Fruit fly (Drosophila melanogaster): ENCODE data around the gene Vps16A.
A peak's percentile ranks its signal among the peaks of the same experiment; 100 is the strongest.

Vps16A gene

dm6 chr3R:9239941-9240400 is 26.8 kb upstream of the Vps16A start (continued):
- no peak for TF ChIP-seq CG15696 (tag; optimal IDR thresholded peaks at IDR 0.05)
- no peak for TF ChIP-seq Mad (GFP tag; optimal IDR thresholded peaks at IDR 0.05)
- no peak for TF ChIP-seq toy (GFP tag; IDR thresholded peaks at IDR 0.05)
- TF ChIP-seq CG13624 (GFP tag; optimal IDR thresholded peaks at IDR 0.05) = peak; percentile 15
- TF ChIP-seq CG18011 (GFP tag; optimal IDR thresholded peaks at IDR 0.05) = no peak
- TF ChIP-seq Deaf1 (tag; optimal IDR thresholded peaks at IDR 0.05) = peak; percentile 56
- TF ChIP-seq grau (tag; optimal IDR thresholded peaks at IDR 0.05) = peak; percentile 26
- TF ChIP-seq Six4 (GFP tag; optimal IDR thresholded peaks at IDR 0.05) = no peak
- TF ChIP-seq Usf (GFP tag; optimal IDR thresholded peaks at IDR 0.05) = no peak
- TF ChIP-seq wek (GFP tag; optimal IDR thresholded peaks at IDR 0.05) = no peak
- no peak for TF ChIP-seq CG15269 (tag; optimal IDR thresholded peaks at IDR 0.05)
- peak; percentile 28 for TF ChIP-seq vfl (GFP tag; optimal IDR thresholded peaks at IDR 0.05)
- peak; percentile 59 for TF ChIP-seq nom (GFP tag; optimal IDR thresholded peaks at IDR 0.05)
- TF ChIP-seq zen (tag; optimal IDR thresholded peaks at IDR 0.05) = no peak
- no peak for TF ChIP-seq bcd (GFP tag; optimal IDR thresholded peaks at IDR 0.05)
- peak; percentile 72 for TF ChIP-seq sens (GFP tag)
- no peak for TF ChIP-seq CG30431 (GFP tag; optimal IDR thresholded peaks at IDR 0.05)
- TF ChIP-seq CG17568 (GFP tag; optimal IDR thresholded peaks at IDR 0.05) = peak; percentile 14
- no peak for TF ChIP-seq crol (GFP tag; IDR thresholded peaks at IDR 0.05)
- TF ChIP-seq Hsf (GFP tag; optimal IDR thresholded peaks at IDR 0.05) = no peak
- TF ChIP-seq CG12744 (GFP tag; optimal IDR thresholded peaks at IDR 0.05) = no peak
- TF ChIP-seq CG17912 (GFP tag; optimal IDR thresholded peaks at IDR 0.05) = no peak
- no peak for TF ChIP-seq CG5245 (GFP tag; optimal IDR thresholded peaks at IDR 0.05)
- no peak for TF ChIP-seq CG16863 (GFP tag; optimal IDR thresholded peaks at IDR 0.05)
- TF ChIP-seq Dll (GFP tag; IDR thresholded peaks at IDR 0.05; ENCODE audit: partially characterized antibody) = peak; percentile 86
- TF ChIP-seq Eip74EF (GFP tag; optimal IDR thresholded peaks at IDR 0.05) = no peak
- TF ChIP-seq p53 (GFP tag; optimal IDR thresholded peaks at IDR 0.05) = no peak
- no peak for TF ChIP-seq HHEX (GFP tag; optimal IDR thresholded peaks at IDR 0.05)
- TF ChIP-seq onecut (GFP tag; IDR thresholded peaks at IDR 0.05) = no peak
- TF ChIP-seq Dad (GFP tag; optimal IDR thresholded peaks at IDR 0.05) = no peak
- no peak for TF ChIP-seq CG9609 (GFP tag; optimal IDR thresholded peaks at IDR 0.05)
- no peak for TF ChIP-seq fru (optimal IDR thresholded peaks at IDR 0.05)
- TF ChIP-seq mld (GFP tag; IDR thresholded peaks at IDR 0.05; ENCODE audit: partially characterized antibody) = peak; percentile 83; the same call in 2 of the 3 replicates
- TF ChIP-seq Optix (GFP tag; IDR thresholded peaks at IDR 0.05) = no peak
- no peak for TF ChIP-seq CG7556 (GFP tag; optimal IDR thresholded peaks at IDR 0.05)
- no peak for TF ChIP-seq Rx (GFP tag; IDR thresholded peaks at IDR 0.05)
- TF ChIP-seq tin (GFP tag; optimal IDR thresholded peaks at IDR 0.05) = no peak
- no peak for TF ChIP-seq CG6254 (GFP tag; optimal IDR thresholded peaks at IDR 0.05)
- no peak for TF ChIP-seq CG10565 (GFP tag; optimal IDR thresholded peaks at IDR 0.05)
- TF ChIP-seq CG7963 (GFP tag; IDR thresholded peaks at IDR 0.05; ENCODE audit: partially characterized antibody) = peak; percentile 81
- no peak for TF ChIP-seq kah (GFP tag; optimal IDR thresholded peaks at IDR 0.05)
- no peak for TF ChIP-seq CG7372 (GFP tag; IDR thresholded peaks at IDR 0.05)
- TF ChIP-seq Hr78 (GFP tag; optimal IDR thresholded peaks at IDR 0.05) = no peak
- TF ChIP-seq Atf6 (GFP tag; IDR thresholded peaks at IDR 0.05) = 0 out of 2 replicates have a peak, but pooled peaks have one; percentile 1
- TF ChIP-seq Ada2b (GFP tag; IDR thresholded peaks at IDR 0.05) = no peak
- TF ChIP-seq bbx (GFP tag; IDR thresholded peaks at IDR 0.05; ENCODE audit: partially characterized antibody) = peak; percentile 89
- no peak for TF ChIP-seq PHDP (tag; optimal IDR thresholded peaks at IDR 0.05)
- TF ChIP-seq so (GFP tag; IDR thresholded peaks at IDR 0.05) = no peak
- no peak for TF ChIP-seq Hmr (GFP tag; optimal IDR thresholded peaks at IDR 0.05)
- no peak for TF ChIP-seq CG8089 (GFP tag; optimal IDR thresholded peaks at IDR 0.05)
- TF ChIP-seq gfzf (GFP tag; optimal IDR thresholded peaks at IDR 0.05) = peak; percentile 52
